Fruit fly (Drosophila melanogaster): ENCODE measurements around the gene CG4098.
A peak's percentile ranks its signal among the peaks of the same experiment; 100 is the strongest.

Gene CG4098

dm6 chr3L:16567495-16567894, 41.7 kb downstream of the CG4098 start (continued):
- TF ChIP-seq az2 (GFP tag; optimal IDR thresholded peaks at IDR 0.05) (peak; percentile 59), esg (GFP tag; conservative IDR thresholded peaks at IDR 0.05) (0 out of 2 replicates have a peak, but pooled peaks have one; percentile 34), B-H2 (GFP tag; optimal IDR thresholded peaks at IDR 0.05) (no peak), maf-S (GFP tag; optimal IDR thresholded peaks at IDR 0.05) (no peak), CG9817 (tag; optimal IDR thresholded peaks at IDR 0.05) (peak; percentile 18), so (GFP tag; IDR thresholded peaks at IDR 0.05) (no peak), Side (GFP tag; optimal IDR thresholded peaks at IDR 0.05) (no peak), tna (GFP tag; IDR thresholded peaks at IDR 0.05; ENCODE audit: partially characterized antibody) (no peak), corto (GFP tag; optimal IDR thresholded peaks at IDR 0.05) (no peak), CG10209 (GFP tag; optimal IDR thresholded peaks at IDR 0.05) (peak; percentile 52), gsb-n (tag; optimal IDR thresholded peaks at IDR 0.05) (peak; percentile 61), Dref (GFP tag; IDR thresholded peaks at IDR 0.05) (no peak), CG30020 (tag; optimal IDR thresholded peaks at IDR 0.05) (peak; percentile 32), CG12744 (GFP tag; optimal IDR thresholded peaks at IDR 0.05) (no peak), ato (GFP tag; IDR thresholded peaks at IDR 0.05; ENCODE audit: partially characterized antibody) (no peak), CG12155 (GFP tag; optimal IDR thresholded peaks at IDR 0.05) (no peak), sens-2 (GFP tag; IDR thresholded peaks at IDR 0.05) (no peak), CG18619 (GFP tag; optimal IDR thresholded peaks at IDR 0.05) (peak; percentile 47), BEAF-32 (GFP tag; optimal IDR thresholded peaks at IDR 0.05) (no peak), C15 (GFP tag; IDR thresholded peaks at IDR 0.05) (no peak), CG32772 (GFP tag; IDR thresholded peaks at IDR 0.05) (no peak), ash1 (GFP tag; optimal IDR thresholded peaks at IDR 0.05) (no peak), CG7963 (GFP tag; IDR thresholded peaks at IDR 0.05; ENCODE audit: partially characterized antibody) (no peak), tin (GFP tag; optimal IDR thresholded peaks at IDR 0.05) (peak; percentile 44), dati (GFP tag; IDR thresholded peaks at IDR 0.05) (no peak), fd96Cb (tag; optimal IDR thresholded peaks at IDR 0.05) (peak; percentile 73), CG15073 (GFP tag; optimal IDR thresholded peaks at IDR 0.05) (no peak), luna (GFP tag; optimal IDR thresholded peaks at IDR 0.05) (no peak), Fer2 (tag; optimal IDR thresholded peaks at IDR 0.05) (peak; percentile 12), CG15011 (GFP tag; optimal IDR thresholded peaks at IDR 0.05) (peak; percentile 40), CG11093 (GFP tag; IDR thresholded peaks at IDR 0.05) (no peak), CG11504 (tag; optimal IDR thresholded peaks at IDR 0.05) (peak; percentile 81), CG7745 (tag; optimal IDR thresholded peaks at IDR 0.05) (no peak), CHES-1-like (GFP tag; optimal IDR thresholded peaks at IDR 0.05) (no peak), toy (GFP tag; IDR thresholded peaks at IDR 0.05) (no peak), pnt (GFP tag; optimal IDR thresholded peaks at IDR 0.05) (no peak), CG15514 (GFP tag; optimal IDR thresholded peaks at IDR 0.05) (no peak), Fer3 (tag; optimal IDR thresholded peaks at IDR 0.05) (peak; percentile 45), zf30C (GFP tag; optimal IDR thresholded peaks at IDR 0.05) (peak; percentile 60), CG7556 (GFP tag; optimal IDR thresholded peaks at IDR 0.05) (peak; percentile 40), Lpt (GFP tag; optimal IDR thresholded peaks at IDR 0.05) (no peak), HLH4C (GFP tag; IDR thresholded peaks at IDR 0.05; ENCODE audit: partially characterized antibody) (no peak), sc (optimal IDR thresholded peaks at IDR 0.05) (no peak), sc (GFP tag; optimal IDR thresholded peaks at IDR 0.05) (peak; percentile 48), CG2712 (tag; optimal IDR thresholded peaks at IDR 0.05) (peak; percentile 83), CG17568 (GFP tag; optimal IDR thresholded peaks at IDR 0.05) (peak; percentile 12), Bdp1 (GFP tag; optimal IDR thresholded peaks at IDR 0.05) (no peak), CG10431 (GFP tag; optimal IDR thresholded peaks at IDR 0.05) (peak; percentile 37), Dp (GFP tag; optimal IDR thresholded peaks at IDR 0.05) (no peak), nerfin-1 (tag; optimal IDR thresholded peaks at IDR 0.05) (peak; percentile 71), fd102C (GFP tag; optimal IDR thresholded peaks at IDR 0.05) (no peak)
